Fruit fly (Drosophila melanogaster): Measurements from ENCODE around the gene numb.
A peak's percentile ranks its signal among the peaks of the same experiment; 100 is the strongest.

Gene numb

DNA sequence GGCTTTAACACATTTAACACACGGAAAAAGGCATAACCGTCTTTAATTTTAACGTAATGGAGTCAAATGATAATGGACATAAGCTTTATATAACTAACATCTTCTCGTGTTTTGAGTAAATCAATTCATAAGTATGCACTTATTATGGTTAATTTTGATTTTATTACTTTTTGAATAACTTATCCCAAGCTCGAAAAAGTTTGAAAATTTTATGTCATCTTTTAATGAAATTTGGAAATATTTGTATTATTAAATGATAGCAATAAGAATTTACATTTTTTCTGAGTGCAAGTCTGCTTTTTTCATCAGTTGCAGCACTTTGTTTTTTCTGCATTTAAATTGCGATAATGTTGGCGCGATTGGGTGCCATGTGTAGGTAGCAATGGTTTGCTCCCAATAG, 10.5 kb downstream of the numb start (continued):
- TF ChIP-seq CrebA (GFP tag; optimal IDR thresholded peaks at IDR 0.05; ENCODE audit: borderline replicate concordance) (no peak), Myc (optimal IDR thresholded peaks at IDR 0.05) (no peak)

DNA sequence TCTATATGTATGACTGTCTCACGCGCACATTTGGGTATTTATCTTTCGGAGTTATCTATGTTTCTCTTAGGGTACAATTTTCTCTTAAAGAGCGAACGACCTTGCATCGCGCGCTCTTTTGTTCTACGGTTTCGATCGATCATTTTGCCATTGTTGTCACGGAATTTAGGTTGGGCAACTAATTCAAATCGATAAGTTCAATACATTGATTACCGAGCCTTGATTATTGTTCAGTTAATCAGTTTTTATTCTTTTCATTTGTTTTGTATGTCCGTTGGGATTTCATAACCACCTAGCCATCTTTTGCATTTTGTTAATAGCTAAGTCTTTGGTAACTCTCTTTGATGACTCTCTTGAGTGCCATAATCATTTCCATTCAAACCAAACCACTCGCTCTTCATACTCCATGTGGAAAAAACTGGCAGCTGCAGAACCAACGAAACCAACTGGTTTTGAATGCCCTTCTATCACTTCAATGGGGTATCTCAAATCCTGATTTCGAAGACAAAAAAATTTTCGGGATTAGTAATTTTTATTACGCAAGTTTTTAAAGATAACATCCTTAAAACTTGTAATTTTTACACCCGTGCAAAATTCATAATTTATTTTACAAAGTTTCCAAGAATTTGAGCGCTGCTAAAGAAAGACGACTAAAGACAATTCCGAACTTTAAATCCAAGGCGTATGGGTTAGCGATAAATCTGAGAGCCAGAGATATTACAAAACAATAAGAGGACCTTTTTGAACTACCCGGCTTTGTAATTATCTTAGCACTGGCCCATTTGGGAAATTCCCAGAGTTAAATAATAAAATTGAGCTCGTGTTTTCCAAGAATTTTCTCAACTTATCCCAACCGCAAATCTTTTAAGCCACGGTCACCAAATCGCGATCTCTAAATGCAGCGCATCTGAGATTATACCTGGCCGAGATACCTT, 11.3 kb downstream of the numb start:
- TF ChIP-seq fru (GFP tag; optimal IDR thresholded peaks at IDR 0.05) (peak; percentile 41), CG9705 (GFP tag; optimal IDR thresholded peaks at IDR 0.05) (no peak), foxo (GFP tag; optimal IDR thresholded peaks at IDR 0.05) (peak in 1 of 2 experiments; percentile 10), Hr83 (GFP tag; optimal IDR thresholded peaks at IDR 0.05; ENCODE audit: poor library complexity, severe bottlenecking) (no peak), ey (GFP tag; optimal IDR thresholded peaks at IDR 0.05) (peak; percentile 46), HLH106 (tag; optimal IDR thresholded peaks at IDR 0.05) (peak; percentile 19), Hnf4 (GFP tag; optimal IDR thresholded peaks at IDR 0.05) (no peak), Myc (optimal IDR thresholded peaks at IDR 0.05) (peak; percentile 71), CG32264 (GFP tag; optimal IDR thresholded peaks at IDR 0.05) (no peak), dl (GFP tag; optimal IDR thresholded peaks at IDR 0.05; ENCODE audit: insufficient read depth in 1 of 2, partially characterized antibody in 2 of 2) (peak; percentile 9 to 19), psq (GFP tag; optimal IDR thresholded peaks at IDR 0.05) (peak; percentile 33), Dif (GFP tag; optimal IDR thresholded peaks at IDR 0.05; ENCODE audit: partially characterized antibody) (no peak), CrebA (GFP tag; optimal IDR thresholded peaks at IDR 0.05; ENCODE audit: borderline replicate concordance) (peak; percentile 34), OdsH (GFP tag; optimal IDR thresholded peaks at IDR 0.05) (no peak)

- no peak for TF ChIP-seq pan (optimal IDR thresholded peaks at IDR 0.05)
- peak; percentile 67 to 90 for TF ChIP-seq dl (GFP tag; optimal IDR thresholded peaks at IDR 0.05; ENCODE audit: insufficient read depth in 1 of 2, partially characterized antibody in 2 of 2)
- peak; percentile 85 for TF ChIP-seq CrebA (GFP tag; optimal IDR thresholded peaks at IDR 0.05; ENCODE audit: borderline replicate concordance)
- peak; percentile 88 for TF ChIP-seq Hnf4 (GFP tag; optimal IDR thresholded peaks at IDR 0.05)
- TF ChIP-seq CG32264 (GFP tag; optimal IDR thresholded peaks at IDR 0.05), result peak; percentile 69
- no peak for TF ChIP-seq Myc (optimal IDR thresholded peaks at IDR 0.05)
- TF ChIP-seq dmrt93B (GFP tag; optimal IDR thresholded peaks at IDR 0.05), result peak; percentile 96
- no peak for TF ChIP-seq N (GFP tag; optimal IDR thresholded peaks at IDR 0.05)
- TF ChIP-seq h (GFP tag; optimal IDR thresholded peaks at IDR 0.05), result peak; percentile 94
- peak in 1 of 2 experiments; percentile 99 for TF ChIP-seq foxo (GFP tag; optimal IDR thresholded peaks at IDR 0.05)
- TF ChIP-seq fru (GFP tag; optimal IDR thresholded peaks at IDR 0.05), result peak; percentile 92
- TF ChIP-seq Dif (GFP tag; optimal IDR thresholded peaks at IDR 0.05; ENCODE audit: partially characterized antibody), result peak; percentile 91
- TF ChIP-seq HLH106 (tag; optimal IDR thresholded peaks at IDR 0.05), result peak; percentile 98
- peak; percentile 96 for TF ChIP-seq psq (GFP tag; optimal IDR thresholded peaks at IDR 0.05)
- peak; percentile 85 for TF ChIP-seq woc (GFP tag; optimal IDR thresholded peaks at IDR 0.05)
- TF ChIP-seq Dfd (GFP tag; optimal IDR thresholded peaks at IDR 0.05), result peak; percentile 92
- peak; percentile 37 for TF ChIP-seq Jra (GFP tag; optimal IDR thresholded peaks at IDR 0.05)
- TF ChIP-seq usp (GFP tag; optimal IDR thresholded peaks at IDR 0.05), result no peak
- TF ChIP-seq sv (GFP tag; optimal IDR thresholded peaks at IDR 0.05), result peak; percentile 94
- peak; percentile 95 for TF ChIP-seq ey (GFP tag; optimal IDR thresholded peaks at IDR 0.05)
- peak; percentile 99 for TF ChIP-seq Sp1 (GFP tag; optimal IDR thresholded peaks at IDR 0.05)
- peak; percentile 96 for TF ChIP-seq brk (GFP tag; optimal IDR thresholded peaks at IDR 0.05)
- peak; percentile 94 for TF ChIP-seq rgr (GFP tag; optimal IDR thresholded peaks at IDR 0.05)
- TF ChIP-seq Abd-B (GFP tag; optimal IDR thresholded peaks at IDR 0.05), result no peak
- no peak for TF ChIP-seq lola (GFP tag; optimal IDR thresholded peaks at IDR 0.05)
- TF ChIP-seq sage (GFP tag; optimal IDR thresholded peaks at IDR 0.05), result peak; percentile 86
- peak; percentile 97 for TF ChIP-seq CG9705 (GFP tag; optimal IDR thresholded peaks at IDR 0.05)
- TF ChIP-seq OdsH (GFP tag; optimal IDR thresholded peaks at IDR 0.05), result peak; percentile 98
- TF ChIP-seq Hr78 (GFP tag; optimal IDR thresholded peaks at IDR 0.05), result no peak
- TF ChIP-seq dsf (GFP tag; optimal IDR thresholded peaks at IDR 0.05; ENCODE audit: borderline replicate concordance), result peak; percentile 76
- TF ChIP-seq GATAd (GFP tag; optimal IDR thresholded peaks at IDR 0.05), result peak; percentile 53
- peak; percentile 88 for TF ChIP-seq br (GFP tag; optimal IDR thresholded peaks at IDR 0.05)
- TF ChIP-seq Rel (GFP tag; optimal IDR thresholded peaks at IDR 0.05), result peak; percentile 79
- TF ChIP-seq Rel (tag; optimal IDR thresholded peaks at IDR 0.05), result peak; percentile 82
- peak; percentile 88 for TF ChIP-seq tai (GFP tag; optimal IDR thresholded peaks at IDR 0.05)
- TF ChIP-seq Vsx2 (GFP tag; optimal IDR thresholded peaks at IDR 0.05; ENCODE audit: partially characterized antibody), result peak; percentile 67
- TF ChIP-seq jim (GFP tag; optimal IDR thresholded peaks at IDR 0.05), result no peak
- TF ChIP-seq Mio (GFP tag; optimal IDR thresholded peaks at IDR 0.05), result peak; percentile 15
- peak; percentile 84 for TF ChIP-seq Hr83 (GFP tag; optimal IDR thresholded peaks at IDR 0.05; ENCODE audit: poor library complexity, severe bottlenecking)
Observed at dm6 chr2L:9449257-9449972, 12.1 kb downstream of the numb start.
